Fruit fly (Drosophila melanogaster): ENCODE data around the gene IP3K2.

DNA sequence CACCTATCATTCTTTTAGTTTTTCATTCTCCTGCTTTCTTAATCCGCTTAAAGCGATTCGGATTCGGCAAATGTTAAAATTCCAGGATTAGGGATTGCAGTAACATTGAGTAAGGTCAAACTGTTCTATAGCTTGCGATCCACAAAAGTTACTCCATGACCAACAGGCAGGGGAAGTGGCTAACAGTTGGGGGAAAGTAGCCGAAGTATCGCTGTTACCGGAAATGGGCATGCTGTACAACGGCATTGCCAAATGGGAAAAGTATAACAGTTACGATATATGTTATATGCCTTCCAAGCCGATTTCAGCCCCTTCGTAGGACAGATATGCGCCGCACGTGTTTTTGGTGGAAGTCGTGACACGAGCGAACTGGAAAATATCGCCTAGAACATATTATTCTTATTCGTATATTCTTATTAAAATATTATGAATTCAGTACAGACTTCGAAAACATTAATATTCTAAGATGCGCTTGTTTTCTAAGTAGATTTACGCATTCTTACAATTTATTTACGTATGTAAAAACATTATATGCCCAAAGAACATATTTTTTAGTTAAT is 54.9 kb downstream of the IP3K2 start:
- TF ChIP-seq ttk (optimal IDR thresholded peaks at IDR 0.05) (no peak), psq (optimal IDR thresholded peaks at IDR 0.05) (no peak), insv (optimal IDR thresholded peaks at IDR 0.05) (no peak), Sin3A (optimal IDR thresholded peaks at IDR 0.05) (no peak), h (optimal IDR thresholded peaks at IDR 0.05) (no peak), Myc (optimal IDR thresholded peaks at IDR 0.05) (no peak)

All from Kc167 (cell line).